Fruit fly (Drosophila melanogaster) whole organism: ENCODE data around the gene Gip.

Source experiments
- CG8478 ChIP-seq: fragments of >200 bp; optimal IDR thresholded peaks from 2 replicates; lab custom pipeline; 2018; ENCODE audit warnings: inconsistent platforms
- Dll ChIP-seq: fragments of >200 bp; optimal IDR thresholded peaks from 2 replicates; lab custom pipeline; 2017
- EcR ChIP-seq, 2 experiments: fragments of >200 bp; optimal IDR thresholded peaks; 2 replicates each; lab custom pipeline; 2017; ENCODE audit warnings: missing biosample characterization in 2 of 2, missing genetic modification characterization in 2 of 2, missing genetic modification reagents in 2 of 2
- pan ChIP-seq: fragments of >200 bp; optimal IDR thresholded peaks from 2 replicates; lab custom pipeline; 2017
- psq ChIP-seq: fragments of >200 bp; optimal IDR thresholded peaks from 2 replicates; lab custom pipeline; 2017
- usp ChIP-seq: fragments of >200 bp; optimal IDR thresholded peaks from 2 replicates; lab custom pipeline; 2017; ENCODE audit warnings: missing biosample characterization, missing genetic modification characterization, mixed read lengths

- TF ChIP-seq psq (lab: Kevin White, UChicago) (no peak), EcR (GFP tag; optimal IDR thresholded peaks at IDR 0.05; lab: Kevin White, UChicago) (no peak), usp (GFP tag; lab: Kevin White, UChicago) (no peak), CG8478 (no peak), pan (lab: Kevin White, UChicago) (no peak), Dll (no peak)
Observed at dm6 chrX:10369315-10369714, 39.6 kb upstream of the Gip start.
